Worm (Caenorhabditis elegans): Measurements from ENCODE around the gene C18F10.2.

- TF ChIP-seq ama-1 (optimal IDR thresholded peaks at IDR 0.05) (no peak), pes-1 (GFP tag; IDR thresholded peaks at IDR 0.05) (no peak), ets-7 (tag; optimal IDR thresholded peaks at IDR 0.05) (no peak), tra-4 (tag; optimal IDR thresholded peaks at IDR 0.05) (no peak), tbx-11 (GFP tag; IDR thresholded peaks at IDR 0.05) (no peak), B0310.2 (tag; optimal IDR thresholded peaks at IDR 0.05) (no peak)
These were observed 27.2 kb upstream of the C18F10.2 start, which contains the start of gene bcas-2 for ce11 chrIII:6245728-6246127.
